Fruit fly (Drosophila melanogaster) S2 (cell line): ENCODE data around the gene JMJD5.

Experiments used
- CG8478 ChIP-seq: fragments of >200 bp; optimal IDR thresholded peaks from 2 replicates; lab custom pipeline; 2018
- CTCF ChIP-seq, 2 experiments: fragments of >200 bp; optimal IDR thresholded peaks; 2 replicates each; lab custom pipeline; 2018

Gene JMJD5

DNA sequence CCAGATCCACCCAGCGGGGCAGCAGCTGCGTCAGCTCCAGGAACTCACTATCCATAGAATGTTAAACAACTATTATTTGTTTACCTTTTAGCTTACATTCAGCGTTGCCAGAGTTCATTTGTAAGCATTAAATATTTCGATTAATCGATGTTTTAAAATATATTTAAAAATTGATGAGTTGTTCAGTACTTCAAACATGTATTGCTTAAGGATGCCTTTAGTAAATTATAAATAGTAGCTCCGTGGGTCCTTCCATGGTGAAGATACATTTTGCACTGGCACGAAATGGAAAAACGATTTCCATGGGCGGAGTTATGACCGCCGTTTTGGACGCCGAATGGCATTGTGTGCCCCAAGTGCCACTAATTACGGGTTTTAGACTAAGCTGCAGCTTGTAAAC is at the start of gene JMJD5, which contains the start of gene Gr61a:
TSS of gene JMJD5 (minus strand) at position 101 of the 400 bp plus-strand sequence.
TSS of gene Gr61a (plus strand) at position 192 of the 400 bp plus-strand sequence.
- TF ChIP-seq CTCF (optimal IDR thresholded peaks at IDR 0.05; lab: Kevin White, UChicago) (no peak), CG8478 (lab: Kevin White, UChicago) (no peak)

DNA sequence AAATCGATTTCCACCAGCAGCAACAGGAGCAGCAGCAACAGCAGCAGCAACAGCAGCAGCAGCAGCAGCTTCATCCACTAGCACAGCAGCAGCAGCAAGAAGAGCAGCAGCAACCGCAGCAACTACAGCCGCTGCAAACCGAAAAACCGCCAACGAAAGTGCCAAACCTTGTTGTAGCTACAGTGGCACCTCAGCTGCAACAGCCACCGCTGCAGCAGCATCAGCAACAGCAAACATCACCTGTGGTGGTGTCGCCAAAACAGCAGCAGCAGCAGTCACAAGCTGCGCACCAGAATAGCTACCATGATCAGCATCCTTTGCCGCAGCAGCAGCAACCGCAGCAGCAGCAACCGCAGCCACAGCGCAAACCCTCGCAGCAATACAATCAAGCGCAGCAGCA is 47.2 kb upstream of the JMJD5 start:
- TF ChIP-seq CTCF (optimal IDR thresholded peaks at IDR 0.05; lab: Kevin White, UChicago) (no peak), CG8478 (lab: Kevin White, UChicago) (no peak)

DNA sequence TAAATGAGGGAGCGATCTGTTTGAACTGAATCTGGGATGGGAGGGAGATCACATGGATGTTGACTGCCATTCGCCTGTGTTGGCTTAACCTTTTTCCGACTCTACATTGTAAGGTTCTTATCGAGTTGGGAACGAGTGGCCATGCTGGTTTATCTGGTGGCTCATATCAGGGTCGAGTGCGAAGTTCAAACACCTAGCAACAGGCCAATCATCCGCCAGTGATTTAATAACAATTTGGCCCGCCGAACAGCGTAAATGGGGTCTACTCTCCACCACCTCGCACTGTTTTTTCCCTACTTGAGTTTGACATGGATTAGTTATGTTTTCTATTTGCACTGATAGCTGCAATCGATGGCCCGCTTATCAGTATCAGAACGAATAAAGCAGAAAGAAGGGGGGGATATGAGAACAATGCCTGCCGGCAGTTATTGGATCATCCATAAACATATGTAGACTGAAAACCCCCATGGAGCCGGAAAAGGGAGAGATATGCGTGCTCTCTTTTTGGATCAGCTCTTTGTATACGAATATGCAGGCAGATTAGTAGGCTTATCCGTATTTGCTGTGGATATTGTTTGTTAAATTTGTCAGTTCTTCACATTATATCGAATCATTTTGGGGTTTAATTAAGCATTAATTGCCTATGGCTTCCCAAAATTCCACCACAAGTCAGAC is 46.4 kb upstream of the JMJD5 start:
- TF ChIP-seq CTCF (optimal IDR thresholded peaks at IDR 0.05; lab: Kevin White, UChicago): no peak
- TF ChIP-seq CG8478 (lab: Kevin White, UChicago): no peak

DNA sequence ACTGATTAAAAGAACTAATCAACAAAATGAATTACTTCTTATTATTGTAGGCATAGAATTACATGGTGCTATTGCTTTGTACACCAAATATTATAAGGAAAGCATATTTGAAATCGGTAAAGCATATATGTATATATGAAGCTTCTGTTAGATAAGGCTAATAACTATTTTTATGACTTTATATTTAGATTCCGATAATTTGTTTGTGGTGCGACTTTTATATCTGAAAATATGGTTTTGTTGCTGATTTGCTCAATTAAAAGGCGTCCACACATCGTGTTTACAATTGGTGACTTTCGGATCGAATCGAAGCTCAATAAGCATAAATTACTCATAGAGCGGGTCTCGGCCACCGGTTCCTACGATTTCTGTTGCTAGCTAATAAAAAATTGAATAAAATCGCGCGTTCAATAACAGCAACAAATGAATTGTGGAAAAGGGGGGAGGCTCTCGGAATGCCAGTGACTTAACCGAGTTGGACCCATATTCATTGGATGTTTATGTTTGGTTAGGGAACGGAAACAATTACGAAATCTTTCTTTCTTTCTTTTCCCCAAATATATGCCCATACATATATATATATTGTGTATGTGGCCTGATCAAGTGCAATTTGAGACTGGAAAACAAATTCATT is 44.6 kb upstream of the JMJD5 start:
- no peak for TF ChIP-seq CG8478 (lab: Kevin White, UChicago)
- TF ChIP-seq CTCF (optimal IDR thresholded peaks at IDR 0.05; lab: Kevin White, UChicago): no peak

DNA sequence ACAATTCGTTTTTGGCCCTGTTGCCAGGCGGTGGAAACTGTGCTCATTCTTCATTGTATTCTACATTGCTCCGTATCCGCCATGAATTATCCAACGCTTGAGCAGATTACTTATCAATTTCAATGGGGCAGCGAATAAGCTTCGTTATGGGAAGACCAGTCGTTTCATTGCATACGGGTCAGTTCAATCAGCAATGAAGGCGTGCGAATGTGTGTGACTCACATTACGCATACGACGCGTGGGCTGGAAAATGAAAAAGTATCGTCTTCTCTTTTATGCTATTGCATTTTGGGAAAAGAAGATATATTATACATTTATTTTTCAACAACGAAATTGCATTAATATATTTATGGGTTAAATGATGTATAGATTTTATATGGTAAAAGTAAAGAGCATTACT is 43.8 kb upstream of the JMJD5 start:
- TF ChIP-seq CTCF (optimal IDR thresholded peaks at IDR 0.05; lab: Kevin White, UChicago): no peak
- TF ChIP-seq CG8478 (lab: Kevin White, UChicago): no peak

DNA sequence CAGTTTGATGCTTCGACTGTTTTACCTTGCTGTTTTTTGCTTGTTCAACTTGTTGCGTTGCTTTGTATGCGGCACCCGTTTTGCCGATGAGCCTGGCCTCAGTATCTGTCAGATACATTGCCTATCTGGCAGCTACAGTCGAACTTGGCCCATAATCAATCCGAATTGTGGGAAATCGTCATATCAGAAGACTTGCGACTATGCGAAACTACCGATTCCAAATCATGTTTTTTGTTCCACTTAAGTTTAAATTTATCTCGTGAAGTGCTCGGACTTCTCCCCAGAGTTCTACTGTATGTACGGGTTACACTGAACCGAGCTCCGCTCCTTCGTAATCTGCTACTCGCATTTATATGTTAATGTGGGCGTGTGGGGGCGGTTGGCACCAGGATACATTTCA is 43.1 kb upstream of the JMJD5 start:
- no peak for TF ChIP-seq CTCF (optimal IDR thresholded peaks at IDR 0.05; lab: Kevin White, UChicago)
- no peak for TF ChIP-seq CG8478 (lab: Kevin White, UChicago)

DNA sequence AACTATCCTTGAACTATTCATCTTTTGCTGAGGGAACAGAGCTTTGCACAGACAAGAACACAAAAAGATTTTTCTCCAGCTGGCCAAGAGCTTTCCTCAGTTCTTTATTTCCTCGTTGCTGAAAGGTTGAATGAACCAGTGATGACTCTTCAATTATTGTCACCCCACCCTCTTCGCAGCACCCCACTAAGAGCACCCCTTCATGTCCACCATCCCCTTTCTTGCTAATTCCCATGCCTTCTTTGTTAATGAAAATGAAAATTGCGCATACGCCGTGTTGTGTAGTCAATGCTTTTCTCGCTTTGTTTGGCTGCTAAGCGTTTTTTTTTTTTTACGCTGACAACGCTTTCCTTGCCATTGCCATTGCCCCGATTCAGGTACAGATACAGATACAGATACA is 42.6 kb upstream of the JMJD5 start:
- no peak for TF ChIP-seq CG8478 (lab: Kevin White, UChicago)

DNA sequence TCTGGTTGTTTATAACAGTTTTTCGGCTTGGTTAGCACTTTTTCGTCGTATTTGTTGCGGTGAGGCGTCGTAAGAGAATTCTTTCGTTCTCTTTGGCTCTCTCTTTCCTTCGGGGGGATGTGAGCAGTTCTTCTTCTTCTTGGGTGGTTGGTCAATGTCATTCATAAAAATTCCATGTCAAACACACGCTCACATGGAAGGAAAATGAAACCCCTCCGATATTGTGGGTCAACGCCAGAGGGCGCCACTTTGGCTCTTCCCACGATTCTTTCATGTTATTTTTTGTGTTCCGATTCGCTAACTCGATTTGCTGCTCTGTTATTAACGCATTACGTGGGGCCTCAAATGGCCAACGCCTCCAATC is 41.7 kb upstream of the JMJD5 start:
- TF ChIP-seq CG8478 (lab: Kevin White, UChicago) (no peak), CTCF (optimal IDR thresholded peaks at IDR 0.05; lab: Kevin White, UChicago) (peak; percentile 84 to 88)

DNA sequence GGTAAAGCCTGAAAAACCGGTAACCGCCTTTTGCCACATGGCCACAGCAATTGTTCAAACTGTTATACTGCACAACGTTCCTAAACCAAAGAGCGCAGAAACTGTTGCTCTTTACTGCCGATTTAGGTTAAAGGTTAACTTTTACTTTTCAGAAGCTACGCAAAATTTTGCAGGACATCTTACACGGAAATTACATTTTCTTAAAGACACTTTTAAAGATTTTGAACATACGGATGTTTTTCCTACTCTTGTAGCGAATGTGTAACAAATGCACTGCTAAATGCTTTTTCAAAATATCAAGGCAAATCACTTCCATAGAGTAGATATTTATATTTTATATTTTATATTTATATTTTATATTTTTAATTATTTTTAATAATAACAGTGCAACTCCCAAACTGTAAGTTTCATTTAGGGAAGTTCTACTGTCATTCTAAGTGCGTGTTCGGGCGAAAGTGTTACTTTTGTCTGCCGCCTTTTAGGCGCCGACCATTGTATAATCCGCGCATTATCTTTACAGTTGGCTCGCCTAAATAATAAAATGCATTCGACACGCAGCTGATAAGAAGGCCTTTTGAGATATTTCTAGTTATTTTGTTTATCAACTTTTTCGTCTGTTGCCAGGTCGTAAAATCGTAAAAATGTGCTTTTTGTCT is 41.2 kb upstream of the JMJD5 start:
- no peak for TF ChIP-seq CTCF (optimal IDR thresholded peaks at IDR 0.05; lab: Kevin White, UChicago)
- no peak for TF ChIP-seq CG8478 (lab: Kevin White, UChicago)

DNA sequence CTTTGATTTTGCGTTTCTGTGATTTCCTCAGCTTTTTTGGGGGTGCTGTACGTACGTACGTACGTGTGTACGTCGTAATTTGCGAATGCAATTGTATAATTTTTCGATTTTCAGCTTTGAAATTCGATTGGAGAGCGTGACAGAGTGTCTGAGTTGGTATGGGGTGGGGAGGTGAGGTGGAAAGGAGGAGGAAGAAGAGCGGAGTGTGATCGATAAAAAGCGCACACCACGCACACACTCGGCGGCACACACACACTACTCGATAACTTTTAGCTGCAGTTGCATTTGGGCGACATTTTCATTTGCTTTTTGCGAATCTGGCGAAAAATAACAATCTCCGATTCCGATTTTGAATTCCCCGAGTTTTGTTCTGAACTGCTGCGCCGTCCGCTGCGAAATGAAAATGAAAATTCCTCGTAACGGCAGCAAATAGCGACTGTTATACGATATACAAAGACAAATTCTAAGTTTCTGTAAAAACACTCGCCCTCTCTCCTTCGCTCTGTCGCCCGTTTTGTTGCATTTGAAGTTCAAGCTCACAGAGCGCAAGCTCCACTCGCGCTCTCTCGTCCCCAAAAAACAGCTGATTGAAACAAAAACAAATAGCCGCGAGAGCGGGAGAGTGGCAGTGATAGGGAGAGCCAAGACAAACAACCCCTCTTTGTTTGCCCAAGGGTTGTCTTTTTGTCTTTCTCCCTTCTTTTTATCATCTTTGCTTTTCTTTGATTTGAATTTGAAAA is 40.5 kb upstream of the JMJD5 start, which contains the start of gene CG13907:
TSS of gene CG13907 (minus strand) at position 518 of the 740 bp plus-strand sequence.
- TF ChIP-seq CG8478 (lab: Kevin White, UChicago) (no peak), CTCF (optimal IDR thresholded peaks at IDR 0.05; lab: Kevin White, UChicago) (no peak)

DNA sequence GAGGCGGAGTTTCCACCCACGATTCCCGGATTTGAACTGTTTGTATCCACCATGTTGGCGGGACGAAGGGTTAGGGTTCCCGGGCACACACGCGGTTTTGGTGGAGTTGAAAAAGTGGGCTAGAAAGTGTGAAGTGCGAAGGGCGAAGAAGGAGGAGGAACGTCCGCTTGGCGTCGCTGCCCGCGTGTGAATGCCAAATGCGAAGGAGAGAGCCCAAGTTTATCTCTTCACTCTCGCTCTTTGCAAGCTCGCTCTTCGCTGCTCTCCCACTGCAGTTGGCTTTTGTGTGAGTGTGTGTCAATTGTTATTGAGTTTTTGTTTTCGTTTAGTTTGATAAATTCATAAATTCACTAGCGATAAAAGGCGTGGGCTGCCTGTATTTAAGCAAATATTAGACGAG is 39.7 kb upstream of the JMJD5 start:
- TF ChIP-seq CG8478 (lab: Kevin White, UChicago): no peak
- TF ChIP-seq CTCF (optimal IDR thresholded peaks at IDR 0.05; lab: Kevin White, UChicago): no peak

DNA sequence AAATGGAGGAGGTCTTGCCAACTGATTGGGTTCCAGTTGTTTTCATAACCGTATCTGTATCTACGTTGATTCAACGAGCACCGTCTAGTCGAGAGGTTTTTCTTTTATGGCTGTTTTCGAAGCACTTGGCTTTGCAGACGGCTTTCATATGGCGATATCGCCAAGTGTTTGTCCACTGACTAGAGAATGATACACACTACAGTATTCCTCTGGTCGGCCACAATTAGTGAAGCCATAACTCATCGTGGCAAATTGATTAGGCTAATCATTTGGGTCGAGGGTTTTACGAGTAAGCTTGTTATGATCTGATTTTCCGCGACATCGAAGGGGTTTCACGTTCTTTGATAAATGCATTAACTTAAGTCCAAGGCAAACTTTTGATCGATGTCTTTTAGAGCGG is 35.5 kb upstream of the JMJD5 start:
- TF ChIP-seq CTCF (optimal IDR thresholded peaks at IDR 0.05; lab: Kevin White, UChicago) (no peak), CG8478 (lab: Kevin White, UChicago) (no peak)

DNA sequence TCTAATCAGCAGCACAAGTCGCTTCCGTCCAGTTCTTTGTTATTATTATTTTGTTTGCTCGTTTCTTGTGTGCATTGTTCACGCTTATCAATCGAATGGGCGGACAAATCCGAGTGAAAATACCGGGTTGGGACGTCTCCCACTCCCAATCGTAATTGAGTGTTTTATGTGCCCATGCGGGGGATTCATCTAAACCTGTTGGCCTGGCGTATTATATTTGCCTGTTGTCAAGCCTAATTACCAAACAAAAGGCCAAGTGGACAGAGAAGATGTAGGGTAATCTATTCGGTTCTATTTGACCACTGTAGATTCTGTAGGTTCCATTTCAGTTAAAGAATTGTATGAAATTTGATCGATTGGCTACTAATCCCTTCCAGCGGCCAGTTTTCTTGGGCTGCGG is 34.9 kb upstream of the JMJD5 start:
- TF ChIP-seq CG8478 (lab: Kevin White, UChicago) (no peak), CTCF (optimal IDR thresholded peaks at IDR 0.05; lab: Kevin White, UChicago) (no peak)

DNA sequence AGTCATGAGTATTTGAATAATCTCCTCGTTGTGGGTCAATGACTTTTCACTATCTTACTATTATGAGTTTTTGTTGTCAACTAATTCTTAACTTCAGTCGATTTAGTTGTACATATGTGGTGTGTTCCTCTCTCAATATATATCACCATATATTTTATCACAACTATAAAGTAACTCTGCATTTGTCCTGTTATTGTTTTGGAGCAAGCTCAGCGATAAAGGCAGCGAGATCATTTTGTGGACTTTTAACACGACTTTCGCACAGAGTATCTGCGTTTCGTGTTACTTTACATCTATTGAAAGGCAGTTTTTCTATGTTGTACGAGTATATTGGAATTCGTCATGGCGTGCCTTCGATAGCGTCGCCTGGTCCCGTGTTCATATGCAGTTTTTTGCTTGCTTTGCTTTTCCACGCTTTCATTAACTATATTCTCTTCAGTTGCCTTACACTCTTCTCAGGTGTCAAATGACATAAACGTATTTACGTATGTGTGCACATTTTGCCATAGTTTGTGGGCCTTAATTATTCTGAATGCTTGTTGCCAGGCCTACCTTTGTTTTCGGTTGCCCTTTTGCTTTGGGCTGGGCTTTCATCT is 34.4 kb upstream of the JMJD5 start:
- TF ChIP-seq CTCF (optimal IDR thresholded peaks at IDR 0.05; lab: Kevin White, UChicago): no peak
- TF ChIP-seq CG8478 (lab: Kevin White, UChicago): no peak
